Worm (Caenorhabditis elegans) whole organism, dauer: Measurements from ENCODE around the gene nhr-168.

ENCODE experiments used
- unc-62 ChIP-seq: sonication (generic microtip); optimal IDR thresholded peaks from 2 replicates; lab custom pipeline; 2017; ENCODE audit warnings: missing biosample characterization, missing genetic modification reagents, missing genetic modification characterization

nhr-168 gene

DNA sequence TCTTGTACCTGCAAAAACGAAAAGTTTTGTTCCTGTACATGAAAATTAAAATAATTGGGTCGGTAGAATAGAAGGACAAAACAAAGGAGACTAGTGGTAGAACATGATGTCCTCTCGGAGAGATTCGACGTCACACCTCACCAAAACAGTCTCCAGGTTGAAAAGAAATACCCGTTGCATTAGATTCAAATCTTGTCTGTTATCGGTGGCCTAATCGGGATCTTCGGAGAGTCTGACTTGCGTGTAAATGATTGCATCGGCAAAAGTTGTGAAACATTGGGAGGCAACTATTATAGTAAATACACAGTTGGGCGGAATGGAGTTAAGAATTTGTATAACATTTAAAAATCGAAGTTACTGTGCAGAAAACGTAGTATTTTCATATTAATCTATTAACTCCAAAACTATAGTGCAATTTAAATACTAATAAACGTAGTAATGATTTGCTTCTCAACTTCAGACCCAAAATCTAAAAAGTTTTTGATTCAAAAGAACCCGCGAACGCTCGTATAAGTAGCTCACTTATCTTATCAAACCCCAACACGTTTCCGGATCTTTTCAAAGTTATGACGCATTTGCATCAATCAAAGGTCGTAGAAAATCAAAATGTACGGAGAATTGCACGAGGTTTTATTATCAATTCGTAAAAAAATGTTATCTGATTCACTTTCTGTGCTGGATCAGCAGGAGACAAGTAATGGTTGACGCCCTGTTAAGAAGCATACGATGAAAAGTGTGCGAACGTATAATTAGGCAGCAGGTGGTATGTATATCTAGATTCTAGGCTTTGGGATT lies at the start of gene nhr-168:
Gene nhr-168, minus strand, starts transcription at position 486 of the 795 bp plus-strand sequence.
- TF ChIP-seq unc-62 (GFP tag; lab: Kevin White, UChicago): no peak

ce11 chrV:13380980-13381379 lies 47.3 kb upstream of the nhr-168 start, which contains the start of gene cpz-2:
Gene cpz-2, plus strand, starts transcription at chrV:13381189.
- no peak for TF ChIP-seq unc-62 (GFP tag; lab: Kevin White, UChicago)

DNA sequence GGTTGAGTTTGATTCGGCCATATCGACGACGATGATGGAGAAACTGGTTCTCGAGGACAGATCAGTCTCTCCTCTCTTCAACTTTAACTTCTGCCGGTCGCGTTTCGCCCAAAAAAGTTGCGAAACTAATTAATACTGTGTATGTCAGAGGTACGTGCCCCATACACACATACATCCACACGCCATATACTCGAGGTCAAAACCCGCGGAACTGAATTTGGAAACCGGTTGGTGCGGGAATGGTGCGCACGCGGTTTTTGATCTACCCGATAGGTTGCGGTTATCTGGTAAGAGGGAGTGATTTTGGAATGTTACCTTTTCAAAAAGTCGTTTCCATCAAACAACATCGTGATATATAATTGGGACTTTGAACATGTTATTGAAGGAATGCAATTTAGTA lies 46.5 kb upstream of the nhr-168 start, which contains the start of gene ifbp-1:
Gene ifbp-1, minus strand, starts transcription at position 85 of the 400 bp plus-strand sequence.
- no peak for TF ChIP-seq unc-62 (GFP tag; lab: Kevin White, UChicago)

ce11 chrV:13377130-13377529 lies 43.5 kb upstream of the nhr-168 start:
- no peak for TF ChIP-seq unc-62 (GFP tag; lab: Kevin White, UChicago)

- TF ChIP-seq unc-62 (GFP tag; lab: Kevin White, UChicago): no peak
Observed at ce11 chrV:13375861-13376260, 42.2 kb upstream of the nhr-168 start.

DNA sequence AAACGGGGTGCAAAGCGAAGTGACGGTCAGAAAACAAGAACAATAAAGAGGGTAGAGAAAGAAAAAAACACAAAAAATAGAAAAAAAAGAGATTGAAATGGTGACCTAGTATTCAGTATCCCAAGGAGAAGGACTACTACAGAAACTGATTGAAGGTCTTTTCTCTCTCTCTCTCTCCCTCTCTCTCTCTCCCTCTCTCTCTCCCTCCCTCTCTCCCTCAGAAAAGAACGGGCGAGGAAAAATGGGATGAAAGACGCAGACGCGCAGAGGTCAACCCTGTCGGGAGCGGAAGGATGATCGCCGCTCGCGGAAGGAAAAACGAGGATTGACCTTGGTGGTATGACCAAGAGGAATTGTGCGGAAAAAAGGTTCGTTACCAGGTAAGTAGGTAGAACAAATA lies 40.9 kb upstream of the nhr-168 start:
- TF ChIP-seq unc-62 (GFP tag; lab: Kevin White, UChicago): no peak

DNA sequence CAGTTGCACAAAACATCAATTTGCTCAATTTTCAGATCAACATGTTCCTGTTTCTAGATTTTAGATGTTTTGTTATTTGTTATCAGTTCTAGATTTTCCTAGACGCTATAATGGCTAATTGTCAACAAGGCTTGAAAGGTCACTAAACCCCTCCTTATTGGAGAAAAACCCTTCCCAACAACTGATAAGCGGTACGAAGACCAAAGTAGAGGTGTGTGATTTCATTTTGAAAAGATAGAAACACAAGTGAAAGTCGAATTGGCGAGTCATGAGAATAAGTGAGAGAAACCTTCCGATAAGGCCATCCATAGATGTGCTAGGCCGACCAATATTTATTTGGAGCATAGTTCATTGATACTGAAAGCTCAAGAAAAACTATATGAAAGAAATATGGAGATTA lies 40.0 kb upstream of the nhr-168 start:
- no peak for TF ChIP-seq unc-62 (GFP tag; lab: Kevin White, UChicago)

- no peak for TF ChIP-seq unc-62 (GFP tag; lab: Kevin White, UChicago)
Observed at ce11 chrV:13372821-13373220, 39.1 kb upstream of the nhr-168 start.

ce11 chrV:13371336-13371735 lies 37.7 kb upstream of the nhr-168 start:
- TF ChIP-seq unc-62 (GFP tag; lab: Kevin White, UChicago): no peak

ce11 chrV:13370265-13370664 lies 36.6 kb upstream of the nhr-168 start:
- TF ChIP-seq unc-62 (GFP tag; lab: Kevin White, UChicago): no peak

- no peak for TF ChIP-seq unc-62 (GFP tag; lab: Kevin White, UChicago)
Observed at ce11 chrV:13369663-13370062, 36.0 kb upstream of the nhr-168 start.

ce11 chrV:13367024-13367423 lies 33.4 kb upstream of the nhr-168 start, which contains the start of gene srx-125:
Gene srx-125, plus strand, starts transcription at chrV:13367324.
- no peak for TF ChIP-seq unc-62 (GFP tag; lab: Kevin White, UChicago)

- no peak for TF ChIP-seq unc-62 (GFP tag; lab: Kevin White, UChicago)
Observed at ce11 chrV:13366488-13366887, 32.8 kb upstream of the nhr-168 start.

ce11 chrV:13364227-13364626 lies 30.6 kb upstream of the nhr-168 start:
- no peak for TF ChIP-seq unc-62 (GFP tag; lab: Kevin White, UChicago)

ce11 chrV:13363415-13363814 lies 29.7 kb upstream of the nhr-168 start, which contains the start of gene srg-46:
Gene srg-46, plus strand, starts transcription at chrV:13363715.
- TF ChIP-seq unc-62 (GFP tag; lab: Kevin White, UChicago): no peak

ce11 chrV:13360254-13360653 lies 26.6 kb upstream of the nhr-168 start, which contains the start of gene F32H5.4:
Gene F32H5.4, plus strand, starts transcription at chrV:13360554.
- TF ChIP-seq unc-62 (GFP tag; lab: Kevin White, UChicago): no peak
